Fruit fly (Drosophila melanogaster) whole organism, embryonic: ENCODE results near the gene Doa.
A peak's percentile ranks its signal among the peaks of the same experiment; 100 is the strongest.

Source experiments
- Antp ChIP-seq: fragments of 200-800 bp; sonication (Bioruptor generic); optimal IDR thresholded peaks from 3 replicates; lab custom pipeline; 2016; ENCODE audit warnings: missing biosample characterization, missing genetic modification characterization
- Awh ChIP-seq: fragments of 200-800 bp; sonication (Bioruptor generic); IDR thresholded peaks from 2 replicates; pipeline ENCODE4, ENCODE4 v1.3.6; 2022; ENCODE audit warnings: missing biosample characterization, missing genetic modification characterization
- Bteb2 ChIP-seq: fragments of 200-800 bp; sonication (Bioruptor generic); optimal IDR thresholded peaks from 2 replicates; lab custom pipeline; 2016; ENCODE audit warnings: missing biosample characterization, missing genetic modification characterization
- CG10366 ChIP-seq: fragments of 200-800 bp; sonication (Bioruptor generic); IDR thresholded peaks from 2 replicates; pipeline ENCODE4 v1.3.6; 2022; ENCODE audit warnings: missing biosample characterization, missing genetic modification characterization
- CG10543 ChIP-seq: fragments of 200-800 bp; sonication (Bioruptor generic); optimal IDR thresholded peaks from 3 replicates; lab custom pipeline; 2017; ENCODE audit warnings: missing biosample characterization, mild to moderate bottlenecking, missing genetic modification characterization, moderate library complexity
- CG11085 ChIP-seq: fragments of 200-800 bp; sonication (Bioruptor generic); IDR thresholded peaks from 2 replicates; pipeline ENCODE4 v1.3.6; 2022; ENCODE audit warnings: missing biosample characterization, missing genetic modification characterization
- CG12236 ChIP-seq: fragments of 200-800 bp; sonication (Bioruptor generic); optimal IDR thresholded peaks from 2 replicates; lab custom pipeline; 2016; ENCODE audit warnings: missing biosample characterization, missing genetic modification characterization
- CG12659 ChIP-seq: fragments of 200-800 bp; sonication (Bioruptor generic); optimal IDR thresholded peaks from 3 replicates; lab custom pipeline; 2017; ENCODE audit warnings: mild to moderate bottlenecking, missing biosample characterization, missing genetic modification reagents, missing genetic modification characterization
- CG12769 ChIP-seq: fragments of 200-800 bp; sonication (Bioruptor generic); optimal IDR thresholded peaks from 2 replicates; lab custom pipeline; 2019; ENCODE audit warnings: missing biosample characterization, mild to moderate bottlenecking, missing genetic modification characterization, moderate library complexity
- CG17568 ChIP-seq: fragments of 200-800 bp; sonication (Bioruptor generic); optimal IDR thresholded peaks from 2 replicates; lab custom pipeline; 2018; ENCODE audit warnings: missing biosample characterization, mild to moderate bottlenecking, missing genetic modification characterization, moderate library complexity
- CG2678 ChIP-seq: fragments of 200-800 bp; sonication (Bioruptor generic); optimal IDR thresholded peaks from 3 replicates; lab custom pipeline; 2019; ENCODE audit warnings: missing biosample characterization, mild to moderate bottlenecking, missing genetic modification characterization, moderate library complexity
- CG31441 ChIP-seq: fragments of 200-800 bp; sonication (Bioruptor generic); IDR thresholded peaks from 2 replicates; pipeline ENCODE4 v1.3.6; 2022; ENCODE audit warnings: missing biosample characterization, missing genetic modification characterization
- CG3281 ChIP-seq: fragments of 200-800 bp; sonication (Bioruptor generic); optimal IDR thresholded peaks from 3 replicates; lab custom pipeline; 2017; ENCODE audit warnings: missing biosample characterization, mild to moderate bottlenecking, missing genetic modification characterization
- CG3407 ChIP-seq: fragments of 200-800 bp; sonication (Bioruptor generic); optimal IDR thresholded peaks from 2 replicates; lab custom pipeline; 2018; ENCODE audit warnings: missing biosample characterization, mild to moderate bottlenecking, missing genetic modification characterization
- CG34224 ChIP-seq: fragments of 200-800 bp; sonication (Bioruptor generic); IDR thresholded peaks from 3 replicates; pipeline ENCODE4 v1.3.6; 2022; ENCODE audit warnings: missing biosample characterization, missing genetic modification characterization; ENCODE audit not compliant: partially characterized antibody
- CG34376 ChIP-seq: fragments of 200-800 bp; sonication (Bioruptor generic); optimal IDR thresholded peaks from 2 replicates; lab custom pipeline; 2018; ENCODE audit warnings: missing biosample characterization, mild to moderate bottlenecking, missing genetic modification characterization
- CG3995 ChIP-seq: fragments of 200-800 bp; sonication (Bioruptor generic); optimal IDR thresholded peaks from 3 replicates; lab custom pipeline; 2016; ENCODE audit warnings: missing biosample characterization, missing genetic modification characterization
- CG4820 ChIP-seq: fragments of 200-800 bp; sonication (Bioruptor generic); optimal IDR thresholded peaks from 3 replicates; lab custom pipeline; 2016; ENCODE audit warnings: missing biosample characterization, missing genetic modification characterization
- CG7372 ChIP-seq: fragments of 200-800 bp; sonication (Bioruptor generic); IDR thresholded peaks from 2 replicates; pipeline ENCODE4 v1.3.6; 2022; ENCODE audit warnings: missing biosample characterization, missing genetic modification characterization
- CrebB ChIP-seq: fragments of 200-800 bp; sonication (Bioruptor generic); optimal IDR thresholded peaks from 3 replicates; lab custom pipeline; 2018; ENCODE audit warnings: missing biosample characterization, mild to moderate bottlenecking, missing genetic modification characterization
- D19B ChIP-seq: fragments of 200-800 bp; sonication (Bioruptor generic); optimal IDR thresholded peaks from 2 replicates; lab custom pipeline; 2017; ENCODE audit warnings: missing biosample characterization, mild to moderate bottlenecking, missing genetic modification characterization
- Fer1 ChIP-seq: fragments of 200-800 bp; sonication (Bioruptor generic); optimal IDR thresholded peaks from 2 replicates; lab custom pipeline; 2017; ENCODE audit warnings: missing biosample characterization, mild to moderate bottlenecking, missing genetic modification characterization
- HHEX ChIP-seq: fragments of 200-800 bp; sonication (Bioruptor generic); optimal IDR thresholded peaks from 3 replicates; lab custom pipeline; 2017; ENCODE audit warnings: missing biosample characterization, mild to moderate bottlenecking, missing genetic modification characterization, missing genetic modification reagents
- Lim3 ChIP-seq: fragments of 200-800 bp; sonication (Bioruptor generic); IDR thresholded peaks from 2 replicates; pipeline ENCODE4 v1.3.6; 2022; ENCODE audit warnings: missing biosample characterization, missing genetic modification characterization
- Nf-YC ChIP-seq: fragments of 200-800 bp; optimal IDR thresholded peaks from 3 replicates; lab custom pipeline; 2019; ENCODE audit warnings: missing biosample characterization, mild to moderate bottlenecking, missing genetic modification characterization, moderate library complexity
- Opbp ChIP-seq: fragments of 200-800 bp; sonication (Bioruptor generic); IDR thresholded peaks from 3 replicates; pipeline ENCODE4 v1.3.6; 2022; ENCODE audit warnings: missing biosample characterization, missing genetic modification characterization; ENCODE audit not compliant: partially characterized antibody
- Sry-δ ChIP-seq: fragments of 200-800 bp; sonication (Bioruptor generic); optimal IDR thresholded peaks from 2 replicates; lab custom pipeline; 2016; ENCODE audit warnings: missing biosample characterization, missing genetic modification characterization
- Usf ChIP-seq: fragments of 200-800 bp; sonication (Bioruptor generic); optimal IDR thresholded peaks from 2 replicates; lab custom pipeline; 2017; ENCODE audit warnings: missing genotype, missing biosample characterization, missing genetic modification characterization
- bsh ChIP-seq, 2 experiments: fragments of 200-800 bp; sonication (Bioruptor generic); optimal IDR thresholded peaks; 2 replicates each; lab custom pipeline; 2017 to 2018; ENCODE audit warnings: mild to moderate bottlenecking in 2 of 2, missing biosample characterization in 2 of 2, missing genetic modification characterization in 2 of 2, moderate library complexity in 1 of 2
- btn ChIP-seq: fragments of 200-800 bp; sonication (Bioruptor generic); optimal IDR thresholded peaks from 2 replicates; lab custom pipeline; 2016; ENCODE audit warnings: missing biosample characterization, missing genetic modification characterization
- cato ChIP-seq: fragments of 200-800 bp; sonication (Bioruptor generic); optimal IDR thresholded peaks from 2 replicates; lab custom pipeline; 2016; ENCODE audit warnings: missing biosample characterization, missing genetic modification characterization, borderline replicate concordance
- cwo ChIP-seq: fragments of 200-800 bp; sonication (Bioruptor generic); optimal IDR thresholded peaks from 3 replicates; lab custom pipeline; 2017; ENCODE audit warnings: missing biosample characterization, missing genetic modification characterization, mild to moderate bottlenecking, moderate library complexity, missing genetic modification reagents
- dysf ChIP-seq: fragments of 200-800 bp; sonication (Bioruptor generic); IDR thresholded peaks from 3 replicates; pipeline ENCODE4 v1.3.6; 2022; ENCODE audit warnings: missing biosample characterization, missing genetic modification characterization
- exex ChIP-seq: fragments of 200-800 bp; sonication (Bioruptor generic); optimal IDR thresholded peaks from 4 replicates; lab custom pipeline; 2018; ENCODE audit warnings: missing biosample characterization, mild to moderate bottlenecking, missing genetic modification characterization, moderate library complexity
- grau ChIP-seq: fragments of 200-800 bp; optimal IDR thresholded peaks from 3 replicates; lab custom pipeline; 2019; ENCODE audit warnings: missing biosample characterization, mild to moderate bottlenecking, missing genetic modification characterization, moderate library complexity
- her ChIP-seq: fragments of 200-800 bp; sonication (Bioruptor generic); optimal IDR thresholded peaks from 2 replicates; lab custom pipeline; 2016; ENCODE audit warnings: missing biosample characterization, missing genetic modification characterization
- jigr1 ChIP-seq: fragments of 200-800 bp; sonication (Bioruptor generic); IDR thresholded peaks from 3 replicates; pipeline ENCODE4 v1.3.6; 2022; ENCODE audit warnings: missing biosample characterization, missing genetic modification characterization
- lbe ChIP-seq: fragments of 200-800 bp; sonication (Bioruptor generic); optimal IDR thresholded peaks from 2 replicates; lab custom pipeline; 2016; ENCODE audit warnings: missing biosample characterization, mild to moderate bottlenecking, missing genetic modification characterization
- maf-S ChIP-seq: fragments of 200-800 bp; sonication (Bioruptor generic); optimal IDR thresholded peaks from 2 replicates; lab custom pipeline; 2016; ENCODE audit warnings: missing biosample characterization, missing genetic modification characterization
- nerfin-2 ChIP-seq: fragments of 200-800 bp; sonication (Bioruptor generic); IDR thresholded peaks from 2 replicates; pipeline ENCODE4 v1.3.6; 2022; ENCODE audit warnings: missing biosample characterization, missing genetic modification characterization; ENCODE audit not compliant: partially characterized antibody
- pho ChIP-seq: fragments of 200-800 bp; sonication (Bioruptor generic); optimal IDR thresholded peaks from 2 replicates; lab custom pipeline; 2016; ENCODE audit warnings: missing biosample characterization, missing genetic modification characterization
- pros ChIP-seq: fragments of 200-800 bp; sonication (Bioruptor generic); optimal IDR thresholded peaks from 3 replicates; lab custom pipeline; 2019; ENCODE audit warnings: missing biosample characterization, mild to moderate bottlenecking, missing genetic modification characterization, moderate library complexity
- pzg ChIP-seq: fragments of 200-800 bp; sonication (Bioruptor generic); optimal IDR thresholded peaks from 3 replicates; lab custom pipeline; 2018; ENCODE audit warnings: missing biosample characterization, mild to moderate bottlenecking, missing genetic modification characterization, moderate library complexity
- salm ChIP-seq: fragments of 200-800 bp; sonication (Bioruptor generic); optimal IDR thresholded peaks from 2 replicates; lab custom pipeline; 2018; ENCODE audit warnings: missing biosample characterization, mild to moderate bottlenecking, missing genetic modification characterization
- seq ChIP-seq: fragments of 200-800 bp; sonication (Bioruptor generic); IDR thresholded peaks from 2 replicates; pipeline ENCODE4 v1.3.6; 2022; ENCODE audit warnings: missing biosample characterization, missing genetic modification characterization
- sisA ChIP-seq: fragments of 200-800 bp; sonication (Bioruptor generic); IDR thresholded peaks from 2 replicates; pipeline ENCODE4 v1.3.6; 2022; ENCODE audit warnings: missing biosample characterization, missing genetic modification characterization
- trem ChIP-seq: fragments of 200-800 bp; optimal IDR thresholded peaks from 3 replicates; lab custom pipeline; 2019; ENCODE audit warnings: missing biosample characterization, mild to moderate bottlenecking, missing genetic modification characterization, moderate library complexity
- wor ChIP-seq: fragments of 200-800 bp; sonication (Bioruptor generic); IDR thresholded peaks from 2 replicates; pipeline ENCODE4 v1.3.6; 2022; ENCODE audit warnings: missing biosample characterization, missing genetic modification characterization

Gene Doa

DNA sequence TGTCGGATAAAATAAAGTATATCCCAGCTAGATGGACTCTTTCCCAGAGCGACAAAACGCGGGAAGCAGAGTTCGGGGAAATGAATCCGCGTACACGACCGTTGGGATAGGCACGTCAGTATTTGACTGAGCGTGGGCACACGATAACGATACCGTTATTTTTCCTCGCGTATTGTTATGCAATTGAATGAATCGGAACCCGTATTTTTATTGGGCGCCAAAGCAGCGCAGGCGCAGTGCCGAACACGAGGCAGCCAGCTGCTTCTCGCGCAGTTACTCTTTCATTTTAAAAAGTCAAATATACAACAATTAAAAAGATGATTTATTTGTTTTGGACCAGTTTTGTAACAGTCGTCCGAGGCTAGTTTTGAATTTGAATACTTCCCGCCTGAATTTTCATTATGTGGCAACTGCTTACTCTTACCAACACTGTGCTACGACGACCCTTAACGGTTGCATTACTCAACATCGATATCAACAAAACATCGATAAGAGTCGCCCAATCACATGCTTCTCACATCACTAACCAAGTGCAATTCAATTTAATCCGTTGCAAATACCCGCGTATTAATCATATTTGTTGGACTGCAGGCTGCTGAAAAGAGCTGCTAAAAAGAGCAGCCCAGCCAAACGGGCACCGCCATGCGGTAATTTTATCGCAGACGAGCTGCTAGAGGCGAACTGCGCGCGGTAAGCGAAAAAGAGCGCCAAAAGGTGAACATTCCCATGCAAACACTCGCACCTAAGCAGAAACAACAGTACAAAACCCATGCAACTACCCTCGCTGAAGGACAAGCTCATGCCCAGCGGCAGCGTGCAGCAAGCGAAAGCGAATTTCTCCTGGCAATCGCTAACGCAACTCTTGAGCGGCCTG is at the start of gene Doa, which contains the start of gene CG33203 (continued):
- TF ChIP-seq Antp (GFP tag; lab: Kevin White, UChicago), result peak; percentile 78
- TF ChIP-seq CrebB, result peak; percentile 15
- no peak for TF ChIP-seq D19B
- peak; percentile 55 for TF ChIP-seq CG12659 (GFP tag; lab: Kevin White, UChicago)
- peak; percentile 95 for TF ChIP-seq pzg (GFP tag; lab: Kevin White, UChicago)
- TF ChIP-seq Awh (GFP tag; lab: Robert Waterston, UW), result no peak
- TF ChIP-seq CG12769 (tag; lab: Kevin White, UChicago), result peak; percentile 34
- TF ChIP-seq lbe (GFP tag; lab: Kevin White, UChicago), result peak; percentile 29
- TF ChIP-seq Usf (GFP tag; lab: Kevin White, UChicago), result no peak
- TF ChIP-seq CG10543 (GFP tag; lab: Kevin White, UChicago), result no peak
- TF ChIP-seq maf-S (GFP tag; lab: Kevin White, UChicago), result peak; percentile 10
- TF ChIP-seq CG31441 (GFP tag; lab: Robert Waterston, UW), result 0 out of 2 replicates have a peak, but pooled peaks have one; percentile 7
- peak; percentile 14 for TF ChIP-seq HHEX (GFP tag; lab: Kevin White, UChicago)
- TF ChIP-seq CG12236, result peak; percentile 7
- TF ChIP-seq CG4820 (GFP tag; lab: Kevin White, UChicago), result peak; percentile 12
- peak; percentile 27 for TF ChIP-seq CG3995 (GFP tag; lab: Kevin White, UChicago)
- peak; percentile 87 for TF ChIP-seq Opbp (GFP tag; lab: Robert Waterston, UW)
- TF ChIP-seq btn (GFP tag; lab: Kevin White, UChicago), result no peak
- peak; percentile 68 for TF ChIP-seq CG3281 (GFP tag; lab: Kevin White, UChicago)
- peak; percentile 11; the same call in 1 of the 2 replicates for TF ChIP-seq CG10366 (GFP tag; lab: Robert Waterston, UW)
- TF ChIP-seq exex (tag; lab: Kevin White, UChicago), result no peak
- TF ChIP-seq pho (GFP tag; lab: Kevin White, UChicago), result peak; percentile 26
- no peak for TF ChIP-seq CG7372 (GFP tag; lab: Robert Waterston, UW)
- TF ChIP-seq Sry-δ (GFP tag; lab: Kevin White, UChicago), result peak; percentile 98
- TF ChIP-seq Bteb2, result peak; percentile 26
- TF ChIP-seq her (GFP tag; lab: Kevin White, UChicago), result peak; percentile 30
- no peak for TF ChIP-seq salm (tag; lab: Kevin White, UChicago)
- peak; percentile 26; the same call in 1 of the 2 replicates for TF ChIP-seq sisA (GFP tag; lab: Robert Waterston, UW)
- no peak for TF ChIP-seq CG3407 (GFP tag; lab: Kevin White, UChicago)
- TF ChIP-seq grau (tag; lab: Kevin White, UChicago), result peak; percentile 33
- no peak for TF ChIP-seq cato
- TF ChIP-seq cwo (GFP tag; lab: Kevin White, UChicago), result no peak
- no peak for TF ChIP-seq CG17568
- TF ChIP-seq nerfin-2 (GFP tag; lab: Robert Waterston, UW), result peak; percentile 77
- no peak for TF ChIP-seq jigr1 (GFP tag; lab: Robert Waterston, UW)
- 0 out of 3 replicates have a peak, but pooled peaks have one; percentile 29 for TF ChIP-seq dysf (GFP tag; lab: Robert Waterston, UW)
- TF ChIP-seq trem (tag; lab: Kevin White, UChicago), result peak; percentile 66
- no peak for TF ChIP-seq seq (GFP tag; lab: Robert Waterston, UW)
- peak; percentile 82 for TF ChIP-seq CG34224
- no peak for TF ChIP-seq pros
- TF ChIP-seq Nf-YC (tag; lab: Kevin White, UChicago), result peak; percentile 28
- peak in 1 of 2 experiments; percentile 7 for TF ChIP-seq bsh (GFP tag; optimal IDR thresholded peaks at IDR 0.05; lab: Kevin White, UChicago)
- no peak for TF ChIP-seq Fer1 (GFP tag; lab: Kevin White, UChicago)
- no peak for TF ChIP-seq CG34376
- no peak for TF ChIP-seq CG11085 (GFP tag; lab: Robert Waterston, UW)
- no peak for TF ChIP-seq CG2678 (tag; lab: Kevin White, UChicago)
- TF ChIP-seq wor, result no peak
- TF ChIP-seq Lim3 (GFP tag; lab: Robert Waterston, UW), result no peak
